Worm (Caenorhabditis elegans) whole organism, L4 larva: ENCODE measurements around the gene F56D5.2.

Experiments used
- D1046.2 ChIP-seq: fragments of 200-800 bp; sonication (Bioruptor generic); IDR thresholded peaks from 2 replicates; pipeline ENCODE4 v1.3.6; 2022; ENCODE audit warnings: missing genetic modification characterization, missing compliant biosample characterization
- F10B5.3 ChIP-seq: sonication (generic microtip); optimal IDR thresholded peaks from 2 replicates; lab custom pipeline; 2016; ENCODE audit warnings: mild to moderate bottlenecking, missing genetic modification characterization, missing compliant biosample characterization
- F37D6.2 ChIP-seq: sonication (generic microtip); optimal IDR thresholded peaks from 2 replicates; lab custom pipeline; 2016; ENCODE audit warnings: mild to moderate bottlenecking, missing genetic modification characterization, missing compliant biosample characterization
- F44E2.7 ChIP-seq: fragments of 200-800 bp; sonication (Bioruptor generic); IDR thresholded peaks from 2 replicates; pipeline ENCODE4 v2.1.2; 2022; ENCODE audit warnings: missing genetic modification characterization, missing compliant biosample characterization
- F49E8.2 ChIP-seq: sonication (generic microtip); optimal IDR thresholded peaks from 2 replicates; lab custom pipeline; 2016; ENCODE audit warnings: missing compliant biosample characterization, mild to moderate bottlenecking, missing genetic modification characterization, borderline replicate concordance
- T20F7.1 ChIP-seq: fragments of 200-800 bp; sonication (Bioruptor generic); optimal IDR thresholded peaks from 2 replicates; lab custom pipeline; 2018; ENCODE audit warnings: mild to moderate bottlenecking, missing genetic modification characterization, missing compliant biosample characterization
- T26A8.4 ChIP-seq: fragments of 200-800 bp; sonication (Bioruptor generic); IDR thresholded peaks from 2 replicates; pipeline ENCODE4 v1.3.6; 2022; ENCODE audit warnings: missing genetic modification characterization, missing compliant biosample characterization
- Y105C5A.15 ChIP-seq: fragments of 200-800 bp; sonication (Bioruptor generic); IDR thresholded peaks from 2 replicates; pipeline ENCODE4 v1.3.6; 2022; ENCODE audit warnings: missing genetic modification characterization, missing compliant biosample characterization
- Y5F2A.4 ChIP-seq: fragments of 200-800 bp; sonication (Bioruptor generic); optimal IDR thresholded peaks from 2 replicates; lab custom pipeline; 2018; ENCODE audit warnings: mild to moderate bottlenecking, missing genetic modification characterization, missing compliant biosample characterization
- ZK546.5 ChIP-seq, 2 experiments: sonication (generic microtip); optimal IDR thresholded peaks; 2 replicates each; lab custom pipeline; 2017; ENCODE audit warnings: missing biosample characterization in 2 of 2, missing genetic modification characterization in 2 of 2
- aha-1 ChIP-seq: fragments of 150-350 bp; peaks from one replicate; lab custom pipeline; 2014; ENCODE audit warnings: missing biosample characterization, missing genetic modification characterization
- aly-2 ChIP-seq: sonication (generic microtip); optimal IDR thresholded peaks from 2 replicates; lab custom pipeline; 2018; ENCODE audit warnings: missing biosample characterization, missing genetic modification characterization
- cey-2 ChIP-seq: sonication (generic microtip); optimal IDR thresholded peaks from 3 replicates; lab custom pipeline; 2017; ENCODE audit warnings: missing genetic modification characterization, mild to moderate bottlenecking, missing compliant biosample characterization, antibody characterized with exemption, borderline replicate concordance; ENCODE audit not compliant: insufficient read depth
- daf-12 ChIP-seq: fragments of 150-350 bp; optimal IDR thresholded peaks from 2 replicates; lab custom pipeline; 2014; ENCODE audit warnings: missing biosample characterization, missing genetic modification reagents, missing genetic modification characterization
- daf-16 ChIP-seq, 3 experiments: sonication (generic microtip); optimal IDR thresholded peaks; 2 replicates each; lab custom pipeline; 2016 to 2017; ENCODE audit warnings: missing genetic modification characterization in 3 of 3, missing genetic modification reagents in 3 of 3, mild to moderate bottlenecking in 2 of 3, missing compliant biosample characterization in 2 of 3, missing biosample characterization in 1 of 3, moderate library complexity in 1 of 3
- daf-19 ChIP-seq: fragments of 200-800 bp; sonication (Bioruptor generic); conservative IDR thresholded peaks from 2 replicates; pipeline ENCODE4 v1.3.6; 2022; ENCODE audit warnings: missing genetic modification characterization, missing compliant biosample characterization
- dmd-6 ChIP-seq: fragments of 200-800 bp; sonication (Bioruptor generic); IDR thresholded peaks from 2 replicates; pipeline ENCODE4 v1.3.6; 2022; ENCODE audit warnings: missing genetic modification reagents, missing genetic modification characterization, missing compliant biosample characterization
- dmd-8 ChIP-seq: fragments of 200-800 bp; sonication (Bioruptor generic); IDR thresholded peaks from 2 replicates; pipeline ENCODE4 v1.3.6; 2022; ENCODE audit warnings: missing genetic modification characterization, missing compliant biosample characterization
- dmd-9 ChIP-seq: fragments of 200-800 bp; sonication (Bioruptor generic); IDR thresholded peaks from 2 replicates; pipeline ENCODE4 v1.3.6; 2022; ENCODE audit warnings: missing genetic modification reagents, missing genetic modification characterization, missing compliant biosample characterization
- dpl-1 ChIP-seq: fragments of 150-350 bp; optimal IDR thresholded peaks from 2 replicates; lab custom pipeline; 2014; ENCODE audit warnings: missing biosample characterization, missing genetic modification reagents, missing genetic modification characterization
- duxl-1 ChIP-seq: sonication (generic microtip); optimal IDR thresholded peaks from 2 replicates; lab custom pipeline; 2016; ENCODE audit warnings: mild to moderate bottlenecking, missing genetic modification characterization, moderate library complexity, missing compliant biosample characterization; ENCODE audit not compliant: poor library complexity
- gei-8 ChIP-seq: fragments of 200-800 bp; sonication (Bioruptor generic); optimal IDR thresholded peaks from 2 replicates; lab custom pipeline; 2018; ENCODE audit warnings: mild to moderate bottlenecking, missing genetic modification characterization, missing compliant biosample characterization
- hif-1 ChIP-seq, 2 experiments: sonication (generic microtip); optimal IDR thresholded peaks; 2 replicates each; lab custom pipeline; 2016 to 2017; ENCODE audit warnings: missing compliant biosample characterization in 2 of 2, missing genetic modification characterization in 2 of 2, missing genetic modification reagents in 2 of 2, missing genotype in 2 of 2, mild to moderate bottlenecking in 1 of 2
- hmg-1.1 ChIP-seq: fragments of 200-800 bp; sonication (Bioruptor generic); IDR thresholded peaks from 2 replicates; pipeline ENCODE4 v1.3.6; 2022; ENCODE audit warnings: missing genetic modification reagents, missing genetic modification characterization, missing compliant biosample characterization
- lin-1 ChIP-seq: fragments of 200-800 bp; sonication (Bioruptor generic); IDR thresholded peaks from 2 replicates; pipeline ENCODE4 v1.3.6; 2022; ENCODE audit warnings: missing genetic modification reagents, missing genetic modification characterization, missing compliant biosample characterization
- lin-13 ChIP-seq: fragments of 150-350 bp; optimal IDR thresholded peaks from 2 replicates; lab custom pipeline; 2014; ENCODE audit warnings: missing biosample characterization, missing genetic modification reagents, missing genetic modification characterization
- lin-15B ChIP-seq: fragments of 150-350 bp; sonication (generic microtip); optimal IDR thresholded peaks from 3 replicates; lab custom pipeline; 2014; ENCODE audit warnings: missing biosample characterization, missing genetic modification characterization
- lin-38 ChIP-seq: fragments of 200-800 bp; sonication (Bioruptor generic); IDR thresholded peaks from 2 replicates; pipeline ENCODE4 v1.3.6; 2022; ENCODE audit warnings: missing genetic modification reagents, missing genetic modification characterization, missing compliant biosample characterization
- lin-39 ChIP-seq: fragments of 150-350 bp; optimal IDR thresholded peaks from 2 replicates; lab custom pipeline; 2014; ENCODE audit warnings: missing biosample characterization, missing genetic modification reagents, missing genetic modification characterization
- lir-3 ChIP-seq: sonication (generic microtip); optimal IDR thresholded peaks from 2 replicates; lab custom pipeline; 2016; ENCODE audit warnings: mild to moderate bottlenecking, missing genetic modification characterization, missing compliant biosample characterization
- lsy-2 ChIP-seq, 2 experiments: fragments of 150-350 bp in 1 of 2; sonication (generic microtip) in 1 of 2; optimal IDR thresholded peaks; 2 replicates each; lab custom pipeline; 2014 to 2017; ENCODE audit warnings: missing biosample characterization in 2 of 2, missing genetic modification characterization in 2 of 2
- madf-5 ChIP-seq, 2 experiments: fragments of 200-800 bp; sonication (Bioruptor generic); IDR thresholded peaks; 2 replicates each; pipeline ENCODE4 v1.3.6; 2022; ENCODE audit warnings: missing compliant biosample characterization in 2 of 2, missing genetic modification characterization in 2 of 2
- madf-9 ChIP-seq: fragments of 200-800 bp; sonication (Bioruptor generic); conservative IDR thresholded peaks from 2 replicates; pipeline ENCODE4 v1.3.6; 2022; ENCODE audit warnings: missing genetic modification reagents, missing genetic modification characterization, missing compliant biosample characterization
- mes-2 ChIP-seq: sonication (generic microtip); optimal IDR thresholded peaks from 2 replicates; lab custom pipeline; 2016; ENCODE audit warnings: missing genotype, mild to moderate bottlenecking, missing genetic modification characterization, missing compliant biosample characterization; ENCODE audit not compliant: poor library complexity, severe bottlenecking
- nhr-102 ChIP-seq: sonication (generic microtip); optimal IDR thresholded peaks from 2 replicates; lab custom pipeline; 2016; ENCODE audit warnings: mild to moderate bottlenecking, missing genetic modification characterization, moderate library complexity, missing compliant biosample characterization
- nhr-25 ChIP-seq: sonication (generic microtip); optimal IDR thresholded peaks from 2 replicates; lab custom pipeline; 2017; ENCODE audit warnings: missing genetic modification characterization, mild to moderate bottlenecking, missing compliant biosample characterization, antibody characterized with exemption, moderate library complexity, borderline replicate concordance; ENCODE audit not compliant: insufficient read depth
- nhr-41 ChIP-seq: fragments of 200-800 bp; sonication (Bioruptor generic); IDR thresholded peaks from 2 replicates; pipeline ENCODE4 v1.3.6; 2022; ENCODE audit warnings: missing genetic modification reagents, missing genetic modification characterization, missing compliant biosample characterization
- nhr-42 ChIP-seq: fragments of 200-800 bp; sonication (Bioruptor generic); IDR thresholded peaks from 2 replicates; pipeline ENCODE4 v1.3.6; 2022; ENCODE audit warnings: missing genetic modification characterization, missing compliant biosample characterization
- nhr-48 ChIP-seq: sonication (generic microtip); optimal IDR thresholded peaks from 2 replicates; lab custom pipeline; 2016; ENCODE audit warnings: mild to moderate bottlenecking, missing genetic modification characterization, missing compliant biosample characterization
- php-3 ChIP-seq: fragments of 200-800 bp; sonication (Bioruptor generic); IDR thresholded peaks from 2 replicates; pipeline ENCODE4 v1.3.6; 2022; ENCODE audit warnings: missing genetic modification reagents, missing genetic modification characterization, missing compliant biosample characterization
- pqm-1 ChIP-seq: sonication (generic microtip); optimal IDR thresholded peaks from 2 replicates; lab custom pipeline; 2017; ENCODE audit warnings: missing biosample characterization, missing genetic modification characterization
- rbr-2 ChIP-seq: sonication (generic microtip); optimal IDR thresholded peaks from 2 replicates; lab custom pipeline; 2016; ENCODE audit warnings: missing genotype, missing genetic modification characterization, missing compliant biosample characterization
- saeg-2 ChIP-seq: fragments of 200-800 bp; sonication (Bioruptor generic); IDR thresholded peaks from 2 replicates; pipeline ENCODE4 v1.3.6; 2022; ENCODE audit warnings: missing genetic modification reagents, missing genetic modification characterization, missing compliant biosample characterization
- snpc-1.2 ChIP-seq: fragments of 200-800 bp; sonication (Bioruptor generic); IDR thresholded peaks from 2 replicates; pipeline ENCODE4 v1.3.6; 2022; ENCODE audit warnings: missing genetic modification reagents, missing genetic modification characterization, missing compliant biosample characterization
- spr-3 ChIP-seq: fragments of 200-800 bp; sonication (Bioruptor generic); optimal IDR thresholded peaks from 2 replicates; lab custom pipeline; 2018; ENCODE audit warnings: mild to moderate bottlenecking, missing genetic modification characterization, missing compliant biosample characterization
- unc-62 ChIP-seq, 3 experiments: fragments of 150-350 bp in 1 of 3; sonication (generic microtip); optimal IDR thresholded peaks in 2 of 3; peaks in 1 of 3; 1 replicate in 1 of 3; 2 replicates in 2 of 3; lab custom pipeline; 2014 to 2017; ENCODE audit warnings: missing biosample characterization in 3 of 3, missing genetic modification characterization in 3 of 3, missing genetic modification reagents in 3 of 3, missing genotype in 1 of 3
- zfp-2 ChIP-seq: sonication (generic microtip); optimal IDR thresholded peaks from 2 replicates; lab custom pipeline; 2016; ENCODE audit warnings: mild to moderate bottlenecking, missing genetic modification characterization, missing compliant biosample characterization
- zfp-3 ChIP-seq: fragments of 200-800 bp; sonication (Bioruptor generic); conservative IDR thresholded peaks from 2 replicates; pipeline ENCODE4 v1.3.6; 2022; ENCODE audit warnings: missing genetic modification reagents, missing genetic modification characterization, missing compliant biosample characterization
- zip-11 ChIP-seq: fragments of 200-800 bp; sonication (Bioruptor generic); IDR thresholded peaks from 2 replicates; pipeline ENCODE4 v1.3.6; 2022; ENCODE audit warnings: missing genetic modification characterization, missing compliant biosample characterization

Gene F56D5.2

ce11 chrIV:9440880-9441336 lies 42.5 kb upstream of the F56D5.2 start, which contains the start of gene idh-1 (continued):
- TF ChIP-seq php-3 (GFP tag; lab: Robert Waterston, UW): no peak
- TF ChIP-seq nhr-25 (tag; lab: Kevin White, UChicago): peak; percentile 88
- no peak for TF ChIP-seq Y5F2A.4 (GFP tag; lab: Kevin White, UChicago)
- TF ChIP-seq mes-2 (tag; lab: Kevin White, UChicago): no peak
- TF ChIP-seq nhr-48 (tag; lab: Kevin White, UChicago): no peak
- no peak for TF ChIP-seq F49E8.2 (tag; lab: Kevin White, UChicago)
- no peak for TF ChIP-seq madf-5 (GFP tag; IDR thresholded peaks at IDR 0.05; lab: Robert Waterston, UW)
- peak; percentile 71 for TF ChIP-seq dpl-1 (GFP tag; lab: Kevin White, UChicago)
- no peak for TF ChIP-seq madf-9
- no peak for TF ChIP-seq zfp-3
- TF ChIP-seq daf-16 (GFP tag; optimal IDR thresholded peaks at IDR 0.05; lab: Kevin White, UChicago): no peak
- peak; percentile 8 for TF ChIP-seq daf-16 (tag; optimal IDR thresholded peaks at IDR 0.05; lab: Kevin White, UChicago)
- no peak for TF ChIP-seq aly-2
- TF ChIP-seq unc-62 (GFP tag; optimal IDR thresholded peaks at IDR 0.05 in 1 of 2; lab: Kevin White, UChicago): peak in 1 of 2 experiments; percentile 84
- no peak for TF ChIP-seq unc-62 (tag; optimal IDR thresholded peaks at IDR 0.05; lab: Kevin White, UChicago)
- no peak for TF ChIP-seq F10B5.3
- TF ChIP-seq Y105C5A.15 (GFP tag; lab: Robert Waterston, UW): no peak
- TF ChIP-seq D1046.2: no peak
- TF ChIP-seq duxl-1 (tag; lab: Kevin White, UChicago): no peak
- no peak for TF ChIP-seq pqm-1 (tag; lab: Kevin White, UChicago)
- TF ChIP-seq ZK546.5 (tag; optimal IDR thresholded peaks at IDR 0.05; lab: Kevin White, UChicago): no peak
- peak; percentile 46; the same call in 1 of the 2 replicates for TF ChIP-seq snpc-1.2 (GFP tag; lab: Robert Waterston, UW)
- no peak for TF ChIP-seq lin-15B (tag; lab: Kevin White, UChicago)
- TF ChIP-seq nhr-42: 0 out of 2 replicates have a peak, but pooled peaks have one; percentile 19
- 0 out of 2 replicates have a peak, but pooled peaks have one; percentile 20 for TF ChIP-seq T26A8.4 (GFP tag; lab: Robert Waterston, UW)
- peak in 1 of 2 experiments; percentile 20 for TF ChIP-seq hif-1 (tag; optimal IDR thresholded peaks at IDR 0.05; lab: Kevin White, UChicago)
- TF ChIP-seq cey-2 (tag; lab: Kevin White, UChicago): no peak
- no peak for TF ChIP-seq dmd-8 (GFP tag; lab: Robert Waterston, UW)
- peak; percentile 29 for TF ChIP-seq nhr-102 (tag; lab: Kevin White, UChicago)
- peak; percentile 57 for TF ChIP-seq lin-38 (GFP tag; lab: Robert Waterston, UW)
- no peak for TF ChIP-seq nhr-41 (GFP tag; lab: Robert Waterston, UW)
- no peak for TF ChIP-seq daf-19 (GFP tag; lab: Robert Waterston, UW)
- no peak for TF ChIP-seq F37D6.2
- no peak for TF ChIP-seq daf-12 (tag; lab: Kevin White, UChicago)
- peak; percentile 34 for TF ChIP-seq aha-1 (tag; lab: Kevin White, UChicago)
- TF ChIP-seq lin-39 (tag; lab: Kevin White, UChicago): no peak
- TF ChIP-seq T20F7.1 (GFP tag; lab: Kevin White, UChicago): peak; percentile 24
- peak; percentile 3 for TF ChIP-seq rbr-2
- no peak for TF ChIP-seq dmd-9 (GFP tag; lab: Robert Waterston, UW)
- TF ChIP-seq lin-1 (GFP tag; lab: Robert Waterston, UW): no peak
- no peak; the same call in 1 of the 2 replicates for TF ChIP-seq hmg-1.1 (GFP tag; lab: Robert Waterston, UW)
- TF ChIP-seq zip-11 (GFP tag; lab: Robert Waterston, UW): no peak
- TF ChIP-seq zfp-2 (tag; lab: Kevin White, UChicago): no peak
- no peak for TF ChIP-seq saeg-2
- TF ChIP-seq lsy-2 (tag; optimal IDR thresholded peaks at IDR 0.05; lab: Kevin White, UChicago): no peak
- no peak for TF ChIP-seq lir-3 (tag; lab: Kevin White, UChicago)
- no peak for TF ChIP-seq gei-8 (GFP tag; lab: Kevin White, UChicago)
- peak; percentile 32; the same call in 1 of the 2 replicates for TF ChIP-seq dmd-6 (GFP tag; lab: Robert Waterston, UW)
- no peak for TF ChIP-seq spr-3 (GFP tag; lab: Kevin White, UChicago)
- no peak for TF ChIP-seq F44E2.7 (GFP tag; lab: Robert Waterston, UW)
- no peak for TF ChIP-seq lin-13
